Fruit fly (Drosophila melanogaster) whole organism, wandering third instar larva: ENCODE data around the gene Drgx.

ENCODE experiments used
- Abd-B ChIP-seq: fragments of >200 bp; optimal IDR thresholded peaks from 2 replicates; lab custom pipeline; 2017; ENCODE audit warnings: missing biosample characterization, missing genetic modification characterization
- CG32264 ChIP-seq: fragments of 200-800 bp; sonication (Bioruptor generic); optimal IDR thresholded peaks from 2 replicates; lab custom pipeline; 2016; ENCODE audit warnings: missing biosample characterization, missing genetic modification characterization
- CrebA ChIP-seq: fragments of 200-800 bp; sonication (Bioruptor generic); optimal IDR thresholded peaks from 2 replicates; lab custom pipeline; 2016; ENCODE audit warnings: missing biosample characterization, mild to moderate bottlenecking, missing genetic modification characterization, borderline replicate concordance
- Dfd ChIP-seq: fragments of >200 bp; optimal IDR thresholded peaks from 2 replicates; lab custom pipeline; 2017; ENCODE audit warnings: missing biosample characterization, missing genetic modification characterization
- Dif ChIP-seq: fragments of 200-275, 200-300 bp; sonication (Bioruptor generic); optimal IDR thresholded peaks from 2 replicates; lab custom pipeline; 2018; ENCODE audit warnings: missing biosample characterization, missing genetic modification characterization; ENCODE audit not compliant: partially characterized antibody
- GATAd ChIP-seq: sonication (Bioruptor generic); optimal IDR thresholded peaks from 2 replicates; lab custom pipeline; 2016; ENCODE audit warnings: missing biosample characterization, missing genetic modification characterization
- HLH106 ChIP-seq: fragments of 200-800 bp; optimal IDR thresholded peaks from 3 replicates; lab custom pipeline; 2019; ENCODE audit warnings: missing biosample characterization, mild to moderate bottlenecking, missing genetic modification characterization, moderate library complexity
- Hnf4 ChIP-seq: fragments of 200-800 bp; sonication (Bioruptor generic); optimal IDR thresholded peaks from 2 replicates; lab custom pipeline; 2016; ENCODE audit warnings: missing biosample characterization, mild to moderate bottlenecking, missing genetic modification characterization
- Hr78 ChIP-seq: fragments of >200 bp; optimal IDR thresholded peaks from 2 replicates; lab custom pipeline; 2017; ENCODE audit warnings: missing biosample characterization, missing genetic modification characterization
- Hr83 ChIP-seq: fragments of 200-300 bp; sonication (Bioruptor generic); optimal IDR thresholded peaks from 2 replicates; lab custom pipeline; 2016; ENCODE audit warnings: missing biosample characterization, mild to moderate bottlenecking, missing genetic modification characterization, moderate library complexity; ENCODE audit not compliant: poor library complexity, severe bottlenecking
- Jra ChIP-seq: sonication (Bioruptor generic); optimal IDR thresholded peaks from 2 replicates; lab custom pipeline; 2016; ENCODE audit warnings: missing biosample characterization, missing genetic modification characterization
- Myc ChIP-seq: fragments of >200 bp; optimal IDR thresholded peaks from 2 replicates; lab custom pipeline; 2017
- N ChIP-seq: fragments of >200 bp; optimal IDR thresholded peaks from 2 replicates; lab custom pipeline; 2018; ENCODE audit warnings: missing biosample characterization, missing external identifiers, missing genetic modification characterization
- OdsH ChIP-seq: fragments of 200-800 bp; sonication (Bioruptor generic); optimal IDR thresholded peaks from 2 replicates; lab custom pipeline; 2016; ENCODE audit warnings: missing biosample characterization, mild to moderate bottlenecking, missing genetic modification characterization
- Rel ChIP-seq, 2 experiments: fragments of 200-800 bp; sonication (Bioruptor generic) in 1 of 2; optimal IDR thresholded peaks; 2 replicates in 1 of 2; 3 replicates in 1 of 2; lab custom pipeline; 2016 to 2019; ENCODE audit warnings: mild to moderate bottlenecking in 2 of 2, missing biosample characterization in 2 of 2, missing genetic modification characterization in 2 of 2, moderate library complexity in 1 of 2
- br ChIP-seq: fragments of 200-800 bp; sonication (Bioruptor generic); optimal IDR thresholded peaks from 2 replicates; lab custom pipeline; 2016; ENCODE audit warnings: missing biosample characterization, missing genetic modification characterization
- dl ChIP-seq, 2 experiments: fragments of 175-275, 200-275 bp in 1 of 2; fragments of 200-275 bp in 1 of 2; sonication (Bioruptor generic); optimal IDR thresholded peaks; lab custom pipeline; 2018; ENCODE audit warnings: mild to moderate bottlenecking in 2 of 2, missing biosample characterization in 2 of 2, missing genetic modification characterization in 2 of 2, moderate library complexity in 2 of 2; ENCODE audit not compliant: partially characterized antibody in 2 of 2, insufficient read depth in 1 of 2
- dmrt93B ChIP-seq: fragments of 200-800 bp; sonication (Bioruptor generic); optimal IDR thresholded peaks from 2 replicates; lab custom pipeline; 2018; ENCODE audit warnings: missing biosample characterization, mild to moderate bottlenecking, missing genetic modification characterization
- ey ChIP-seq: fragments of 200-800 bp; sonication (Bioruptor generic); optimal IDR thresholded peaks from 2 replicates; lab custom pipeline; 2016; ENCODE audit warnings: missing biosample characterization, missing genetic modification characterization
- foxo ChIP-seq, 2 experiments: fragments of 200-800 bp; sonication (Bioruptor generic); optimal IDR thresholded peaks; 2 replicates in 1 of 2; 3 replicates in 1 of 2; lab custom pipeline; 2016 to 2017; ENCODE audit warnings: missing biosample characterization in 2 of 2, missing genetic modification characterization in 2 of 2
- fru ChIP-seq: fragments of 200-800 bp; sonication (Bioruptor generic); optimal IDR thresholded peaks from 3 replicates; lab custom pipeline; 2016; ENCODE audit warnings: missing biosample characterization, mild to moderate bottlenecking, missing genetic modification characterization
- h ChIP-seq: fragments of 200-800 bp; sonication (Bioruptor generic); optimal IDR thresholded peaks from 3 replicates; lab custom pipeline; 2016; ENCODE audit warnings: missing biosample characterization, mild to moderate bottlenecking, missing genetic modification characterization
- jim ChIP-seq: fragments of 175-275, 200-325 bp; sonication (Bioruptor generic); optimal IDR thresholded peaks from 2 replicates; lab custom pipeline; 2016; ENCODE audit warnings: missing biosample characterization, mild to moderate bottlenecking, missing genetic modification characterization
- lola ChIP-seq: fragments of >200 bp; optimal IDR thresholded peaks from 2 replicates; lab custom pipeline; 2017; ENCODE audit warnings: missing biosample characterization, missing genetic modification characterization
- pan ChIP-seq: fragments of >200 bp; optimal IDR thresholded peaks from 2 replicates; lab custom pipeline; 2017
- psq ChIP-seq: fragments of 200-800 bp; sonication (Bioruptor generic); optimal IDR thresholded peaks from 3 replicates; lab custom pipeline; 2017; ENCODE audit warnings: missing biosample characterization, mild to moderate bottlenecking, missing genetic modification characterization, moderate library complexity
- rgr ChIP-seq: fragments of 200-800 bp; sonication (Bioruptor generic); optimal IDR thresholded peaks from 3 replicates; lab custom pipeline; 2016; ENCODE audit warnings: missing biosample characterization, mild to moderate bottlenecking, missing genetic modification characterization
- sage ChIP-seq: fragments of 200-800 bp; sonication (Bioruptor generic); optimal IDR thresholded peaks from 2 replicates; lab custom pipeline; 2016; ENCODE audit warnings: missing biosample characterization, mild to moderate bottlenecking, missing genetic modification characterization
- tai ChIP-seq: sonication (Bioruptor generic); optimal IDR thresholded peaks from 2 replicates; lab custom pipeline; 2016; ENCODE audit warnings: missing biosample characterization, missing genetic modification characterization
- woc ChIP-seq: sonication (Bioruptor generic); optimal IDR thresholded peaks from 2 replicates; lab custom pipeline; 2016; ENCODE audit warnings: missing biosample characterization, mild to moderate bottlenecking, missing genetic modification characterization

Drgx gene

dm6 chr2L:3711665-3712064 is 49.1 kb downstream of the Drgx start, which contains the start of gene cutlet:
cutlet (minus strand) TSS chr2L:3711748.
- TF ChIP-seq jim (GFP tag; lab: Kevin White, UChicago) (no peak), h (GFP tag; lab: Kevin White, UChicago) (peak; percentile 10), HLH106 (tag; lab: Kevin White, UChicago) (peak; percentile 28), rgr (peak; percentile 29), Rel (GFP tag; optimal IDR thresholded peaks at IDR 0.05; lab: Kevin White, UChicago) (no peak), Rel (tag; optimal IDR thresholded peaks at IDR 0.05; lab: Kevin White, UChicago) (no peak), foxo (GFP tag; optimal IDR thresholded peaks at IDR 0.05; lab: Kevin White, UChicago) (peak in 1 of 2 experiments; percentile 16), Dif (GFP tag; lab: Kevin White, UChicago) (peak; percentile 41)

DNA sequence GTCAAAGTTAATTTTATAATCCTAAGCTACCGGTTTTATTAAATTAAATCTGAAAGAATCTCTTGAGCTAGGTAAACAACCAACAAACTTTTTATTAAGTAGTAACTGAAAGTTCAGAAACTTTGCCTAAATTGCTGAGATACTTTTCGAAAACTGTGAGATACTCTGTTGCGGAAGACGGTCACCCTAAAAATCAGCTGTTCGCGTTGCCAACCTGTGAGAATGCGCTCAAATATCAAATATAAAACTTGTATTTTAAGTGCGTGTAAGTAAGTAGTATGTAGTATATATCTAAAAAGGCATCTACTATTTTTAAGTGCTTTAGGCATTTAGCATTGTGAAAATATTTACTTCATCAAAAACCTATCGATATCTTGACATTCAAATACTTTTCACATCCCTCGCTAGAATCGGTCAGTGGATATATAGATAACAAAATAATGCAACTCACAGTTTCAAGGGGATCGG is 50.4 kb downstream of the Drgx start, which contains the start of the genes CG31955 and CG2818:
TSS of gene CG31955 (minus strand) at position 157 of the 468 bp plus-strand sequence.
TSS of gene CG2818 (plus strand) at position 412 of the 468 bp plus-strand sequence.
- TF ChIP-seq dl (GFP tag; optimal IDR thresholded peaks at IDR 0.05; lab: Kevin White, UChicago; ENCODE audit: insufficient read depth in 1 of 2, partially characterized antibody in 2 of 2) (no peak), Jra (GFP tag; lab: Kevin White, UChicago) (peak; percentile 47), psq (GFP tag; lab: Kevin White, UChicago) (peak; percentile 3), GATAd (GFP tag; lab: Kevin White, UChicago) (peak; percentile 1), h (GFP tag; lab: Kevin White, UChicago) (peak; percentile 47), ey (GFP tag; lab: Kevin White, UChicago) (peak; percentile 38), Myc (lab: Kevin White, UChicago) (peak; percentile 55), rgr (peak; percentile 47), dmrt93B (GFP tag; lab: Kevin White, UChicago) (no peak), br (GFP tag; lab: Kevin White, UChicago) (no peak), foxo (GFP tag; optimal IDR thresholded peaks at IDR 0.05; lab: Kevin White, UChicago) (peak; percentile 28 to 32), pan (lab: Kevin White, UChicago) (no peak), woc (GFP tag; lab: Kevin White, UChicago) (peak; percentile 34), OdsH (peak; percentile 18), CrebA (no peak), fru (peak; percentile 6), HLH106 (tag; lab: Kevin White, UChicago) (peak; percentile 17), Rel (GFP tag; optimal IDR thresholded peaks at IDR 0.05; lab: Kevin White, UChicago) (no peak), Rel (tag; optimal IDR thresholded peaks at IDR 0.05; lab: Kevin White, UChicago) (peak; percentile 9)

dm6 chr2L:3713545-3714156 is 51.1 kb downstream of the Drgx start:
- TF ChIP-seq jim (GFP tag; lab: Kevin White, UChicago) (no peak), CG32264 (GFP tag; lab: Kevin White, UChicago) (no peak), OdsH (no peak)

dm6 chr2L:3717673-3718235 is 55.2 kb downstream of the Drgx start, which contains the start of the genes lectin-24A and Shaw:
lectin-24A (minus strand) TSS chr2L:3717773.
Shaw (plus strand) TSS chr2L:3718185.
- TF ChIP-seq dl (GFP tag; optimal IDR thresholded peaks at IDR 0.05; lab: Kevin White, UChicago; ENCODE audit: insufficient read depth in 1 of 2, partially characterized antibody in 2 of 2), result no peak
- TF ChIP-seq Hr78 (GFP tag; lab: Kevin White, UChicago), result no peak
- no peak for TF ChIP-seq Hr83 (GFP tag; lab: Kevin White, UChicago)
- TF ChIP-seq psq (GFP tag; lab: Kevin White, UChicago), result no peak
- TF ChIP-seq Hnf4 (GFP tag; lab: Kevin White, UChicago), result no peak
- no peak for TF ChIP-seq N
- TF ChIP-seq rgr, result no peak
- TF ChIP-seq Myc (lab: Kevin White, UChicago), result no peak
- TF ChIP-seq Abd-B (GFP tag; lab: Kevin White, UChicago), result no peak
- TF ChIP-seq dmrt93B (GFP tag; lab: Kevin White, UChicago), result no peak
- TF ChIP-seq Dfd (GFP tag; lab: Kevin White, UChicago), result no peak
- no peak for TF ChIP-seq lola (GFP tag; lab: Kevin White, UChicago)
- TF ChIP-seq tai (GFP tag; lab: Kevin White, UChicago), result no peak
- TF ChIP-seq sage (GFP tag; lab: Kevin White, UChicago), result no peak
